Worm (Caenorhabditis elegans): ENCODE data around the gene sre-52.

DNA sequence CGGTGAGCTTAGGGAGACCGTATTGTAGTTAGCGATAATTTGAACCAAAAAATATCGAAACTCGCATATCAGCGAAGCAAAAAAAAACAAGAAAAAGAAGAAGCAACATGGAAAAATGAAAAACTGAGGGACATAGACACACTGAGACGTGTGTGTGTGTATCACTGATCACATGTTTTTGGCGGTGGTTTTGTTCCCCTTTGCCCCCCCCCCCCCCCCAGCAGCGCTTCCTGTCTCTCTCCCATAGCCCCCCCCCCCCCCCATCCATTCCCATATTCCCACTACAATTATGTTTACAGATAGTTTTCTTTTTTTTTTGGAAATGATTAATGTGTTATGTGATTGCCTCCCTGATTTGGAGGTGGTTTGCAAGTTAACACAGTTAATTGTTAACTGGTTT, 33.7 kb downstream of the sre-52 start:
- no peak for TF ChIP-seq elt-3 (tag; optimal IDR thresholded peaks at IDR 0.05)
- TF ChIP-seq unc-62 (GFP tag; optimal IDR thresholded peaks at IDR 0.05), result no peak
- TF ChIP-seq mab-5 (tag; optimal IDR thresholded peaks at IDR 0.05), result no peak
- no peak for TF ChIP-seq mdl-1 (tag; optimal IDR thresholded peaks at IDR 0.05)
- no peak for TF ChIP-seq lsy-2 (tag; optimal IDR thresholded peaks at IDR 0.05)
